Fruit fly (Drosophila melanogaster) whole organism, prepupa: ENCODE measurements around the gene CG9312.
A peak's percentile ranks its signal among the peaks of the same experiment; 100 is the strongest.

Source experiments
- Blimp-1 ChIP-seq: fragments of 200-800 bp; sonication (Bioruptor generic); optimal IDR thresholded peaks from 3 replicates; lab custom pipeline; 2017; ENCODE audit warnings: missing biosample characterization, missing genetic modification characterization, mild to moderate bottlenecking, moderate library complexity, missing genetic modification reagents
- CG10631 ChIP-seq: fragments of 200-800 bp; sonication (Bioruptor generic); optimal IDR thresholded peaks from 2 replicates; lab custom pipeline; 2016; ENCODE audit warnings: missing biosample characterization, missing genetic modification characterization
- CG10669 ChIP-seq: fragments of 200-800 bp; sonication (Bioruptor generic); optimal IDR thresholded peaks from 3 replicates; lab custom pipeline; 2018; ENCODE audit warnings: missing biosample characterization, mild to moderate bottlenecking, missing genetic modification characterization, moderate library complexity
- CG11762 ChIP-seq: fragments of 200-800 bp; sonication (Bioruptor generic); optimal IDR thresholded peaks from 3 replicates; lab custom pipeline; 2016; ENCODE audit warnings: missing biosample characterization, missing genetic modification characterization; ENCODE audit not compliant: insufficient read depth
- CG15336 ChIP-seq: fragments of 200-800 bp; sonication (Bioruptor generic); IDR thresholded peaks from 2 replicates; pipeline ENCODE4 v1.3.6; 2022; ENCODE audit warnings: missing biosample characterization, missing genetic modification characterization
- CG1621 ChIP-seq: fragments of 200-800 bp; sonication (Bioruptor generic); optimal IDR thresholded peaks from 3 replicates; lab custom pipeline; 2018; ENCODE audit warnings: missing biosample characterization, mild to moderate bottlenecking, missing genetic modification characterization
- CG16779 ChIP-seq: fragments of 200-800 bp; sonication (Bioruptor generic); optimal IDR thresholded peaks from 3 replicates; lab custom pipeline; 2017; ENCODE audit warnings: missing biosample characterization, mild to moderate bottlenecking, missing genetic modification characterization
- CG3032 ChIP-seq: fragments of 200-800 bp; optimal IDR thresholded peaks from 2 replicates; lab custom pipeline; 2019; ENCODE audit warnings: missing biosample characterization, mild to moderate bottlenecking, missing genetic modification characterization, moderate library complexity
- CG31627 ChIP-seq: fragments of 200-800 bp; sonication (Bioruptor generic); optimal IDR thresholded peaks from 3 replicates; lab custom pipeline; 2016; ENCODE audit warnings: missing biosample characterization, missing genetic modification characterization
- CG34406 ChIP-seq: fragments of 200-800 bp; sonication (Bioruptor generic); optimal IDR thresholded peaks from 3 replicates; lab custom pipeline; 2016; ENCODE audit warnings: missing biosample characterization, missing genetic modification characterization
- CG3919 ChIP-seq: fragments of 200-800 bp; sonication (Bioruptor generic); optimal IDR thresholded peaks from 3 replicates; lab custom pipeline; 2016; ENCODE audit warnings: missing biosample characterization, missing genetic modification characterization
- CG4318 ChIP-seq: fragments of 200-800 bp; sonication (Bioruptor generic); optimal IDR thresholded peaks from 3 replicates; lab custom pipeline; 2017; ENCODE audit warnings: missing biosample characterization, mild to moderate bottlenecking, missing genetic modification characterization
- CG6163 ChIP-seq: fragments of 200-800 bp; sonication (Bioruptor generic); IDR thresholded peaks from 3 replicates; pipeline ENCODE4 v1.3.6; 2022; ENCODE audit warnings: missing biosample characterization, missing genetic modification characterization
- CG6276 ChIP-seq: fragments of 200-800 bp; sonication (Bioruptor generic); optimal IDR thresholded peaks from 2 replicates; lab custom pipeline; 2017; ENCODE audit warnings: missing biosample characterization, mild to moderate bottlenecking, missing genetic modification characterization
- CG6792 ChIP-seq: fragments of 200-800 bp; sonication (Bioruptor generic); optimal IDR thresholded peaks from 3 replicates; lab custom pipeline; 2016; ENCODE audit warnings: missing biosample characterization, missing genetic modification characterization
- CG6854 ChIP-seq: fragments of 200-800 bp; sonication (Bioruptor generic); optimal IDR thresholded peaks from 2 replicates; lab custom pipeline; 2017; ENCODE audit warnings: missing biosample characterization, mild to moderate bottlenecking, missing genetic modification characterization
- CG7368 ChIP-seq: fragments of 200-800 bp; sonication (Bioruptor generic); optimal IDR thresholded peaks from 3 replicates; lab custom pipeline; 2016; ENCODE audit warnings: missing biosample characterization, missing genetic modification characterization
- CG8119 ChIP-seq: fragments of 200-800 bp; sonication (Bioruptor generic); IDR thresholded peaks from 3 replicates; pipeline ENCODE4 v1.3.6; 2022; ENCODE audit warnings: missing biosample characterization, missing genetic modification characterization
- CG8319 ChIP-seq: fragments of 200-800 bp; sonication (Bioruptor generic); optimal IDR thresholded peaks from 3 replicates; lab custom pipeline; 2016; ENCODE audit warnings: missing biosample characterization, missing genetic modification characterization
- CG9139 ChIP-seq: fragments of 200-800 bp; sonication (Bioruptor generic); optimal IDR thresholded peaks from 3 replicates; lab custom pipeline; 2017; ENCODE audit warnings: missing biosample characterization, mild to moderate bottlenecking, missing genetic modification characterization
- Eip75B ChIP-seq: fragments of 200-800 bp; sonication (Bioruptor generic); optimal IDR thresholded peaks from 3 replicates; lab custom pipeline; 2016; ENCODE audit warnings: missing biosample characterization, missing genetic modification characterization
- Eip78C ChIP-seq: fragments of 200-800 bp; sonication (Bioruptor generic); peaks from one replicate; lab custom pipeline; 2016; ENCODE audit warnings: missing biosample characterization, missing genetic modification characterization
- Eip93F ChIP-seq: fragments of 200-800 bp; sonication (Bioruptor generic); optimal IDR thresholded peaks from 2 replicates; lab custom pipeline; 2016; ENCODE audit warnings: missing biosample characterization, mild to moderate bottlenecking, missing genetic modification characterization
- Ets21C ChIP-seq: fragments of 200-800 bp; sonication (Bioruptor generic); optimal IDR thresholded peaks from 3 replicates; lab custom pipeline; 2016; ENCODE audit warnings: missing biosample characterization, missing genetic modification characterization
- Ets96B ChIP-seq: fragments of 200-800 bp; optimal IDR thresholded peaks from 2 replicates; lab custom pipeline; 2019; ENCODE audit warnings: missing biosample characterization, mild to moderate bottlenecking, missing genetic modification characterization, moderate library complexity
- Gug ChIP-seq: fragments of 200-800 bp; sonication (Bioruptor generic); IDR thresholded peaks from 2 replicates; pipeline ENCODE4 v1.3.6; 2022; ENCODE audit warnings: missing biosample characterization, missing genetic modification characterization
- Hr39 ChIP-seq: fragments of 200-800 bp; sonication (Bioruptor generic); optimal IDR thresholded peaks from 2 replicates; lab custom pipeline; 2016; ENCODE audit warnings: missing biosample characterization, missing genetic modification characterization
- Hr4 ChIP-seq: fragments of 200-800 bp; sonication (Bioruptor generic); optimal IDR thresholded peaks from 3 replicates; lab custom pipeline; 2016; ENCODE audit warnings: missing biosample characterization, missing genetic modification characterization
- Met ChIP-seq: fragments of 200-800 bp; sonication (Bioruptor generic); optimal IDR thresholded peaks from 3 replicates; lab custom pipeline; 2016; ENCODE audit warnings: missing biosample characterization, missing genetic modification characterization
- OdsH ChIP-seq: fragments of 200-800 bp; sonication (Bioruptor generic); optimal IDR thresholded peaks from 3 replicates; lab custom pipeline; 2016; ENCODE audit warnings: missing biosample characterization, missing genetic modification characterization
- Smox ChIP-seq: fragments of 200-800 bp; sonication (Bioruptor generic); optimal IDR thresholded peaks from 3 replicates; lab custom pipeline; 2016; ENCODE audit warnings: missing biosample characterization, missing genetic modification characterization
- Sox14 ChIP-seq: fragments of 200-800 bp; sonication (Bioruptor generic); optimal IDR thresholded peaks from 3 replicates; lab custom pipeline; 2016; ENCODE audit warnings: missing biosample characterization, missing genetic modification characterization
- Sox15 ChIP-seq: fragments of 200-800 bp; sonication (Bioruptor generic); optimal IDR thresholded peaks from 3 replicates; lab custom pipeline; 2016; ENCODE audit warnings: missing biosample characterization, missing genetic modification characterization
- achi ChIP-seq: fragments of 200-800 bp; sonication (Bioruptor generic); optimal IDR thresholded peaks from 3 replicates; lab custom pipeline; 2016; ENCODE audit warnings: missing biosample characterization, missing genetic modification characterization
- acj6 ChIP-seq: fragments of 200-800 bp; sonication (Bioruptor generic); optimal IDR thresholded peaks from 3 replicates; lab custom pipeline; 2016; ENCODE audit warnings: missing biosample characterization, missing genetic modification characterization
- dac ChIP-seq: fragments of 200-800 bp; sonication (Bioruptor generic); optimal IDR thresholded peaks from 2 replicates; lab custom pipeline; 2017; ENCODE audit warnings: missing biosample characterization, mild to moderate bottlenecking, missing genetic modification characterization
- dsx ChIP-seq: fragments of 200-800 bp; optimal IDR thresholded peaks from 3 replicates; lab custom pipeline; 2019; ENCODE audit warnings: missing biosample characterization, mild to moderate bottlenecking, missing genetic modification characterization, moderate library complexity; ENCODE audit not compliant: poor library complexity, severe bottlenecking
- eg ChIP-seq: fragments of 200-800 bp; sonication (Bioruptor generic); IDR thresholded peaks from 3 replicates; pipeline ENCODE4 v1.3.6; 2022; ENCODE audit warnings: missing biosample characterization, missing genetic modification characterization
- fd59A ChIP-seq: fragments of 200-800 bp; sonication (Bioruptor generic); optimal IDR thresholded peaks from 2 replicates; lab custom pipeline; 2017; ENCODE audit warnings: missing biosample characterization, mild to moderate bottlenecking, missing genetic modification characterization, missing genetic modification reagents
- fkh ChIP-seq: fragments of 200-800 bp; sonication (Bioruptor generic); optimal IDR thresholded peaks from 3 replicates; lab custom pipeline; 2017; ENCODE audit warnings: missing biosample characterization, mild to moderate bottlenecking, missing genetic modification characterization, moderate library complexity
- lz ChIP-seq: fragments of 200-800 bp; sonication (Bioruptor generic); optimal IDR thresholded peaks from 3 replicates; lab custom pipeline; 2016; ENCODE audit warnings: missing biosample characterization, missing genetic modification characterization
- net ChIP-seq: fragments of 200-800 bp; sonication (Bioruptor generic); optimal IDR thresholded peaks from 3 replicates; lab custom pipeline; 2016; ENCODE audit warnings: missing biosample characterization, missing genetic modification characterization
- salr ChIP-seq, 2 experiments: fragments of 200-800 bp; sonication (Bioruptor generic); optimal IDR thresholded peaks; 3 replicates each; lab custom pipeline; 2016 to 2018; ENCODE audit warnings: missing biosample characterization in 2 of 2, missing genetic modification characterization in 2 of 2, mild to moderate bottlenecking in 1 of 2
- spab ChIP-seq: fragments of 200-800 bp; sonication (Bioruptor generic); optimal IDR thresholded peaks from 2 replicates; lab custom pipeline; 2017; ENCODE audit warnings: missing biosample characterization, mild to moderate bottlenecking, missing genetic modification characterization, missing genetic modification reagents
- ss ChIP-seq, 2 experiments: fragments of 200-800 bp; sonication (Bioruptor generic); optimal IDR thresholded peaks; 2 replicates in 1 of 2; 3 replicates in 1 of 2; lab custom pipeline; 2017 to 2018; ENCODE audit warnings: mild to moderate bottlenecking in 2 of 2, missing biosample characterization in 2 of 2, missing genetic modification characterization in 2 of 2, moderate library complexity in 1 of 2
- svp ChIP-seq: fragments of 200-800 bp; sonication (Bioruptor generic); peaks from one replicate; lab custom pipeline; 2016; ENCODE audit warnings: missing biosample characterization, missing genetic modification characterization
- topi ChIP-seq: fragments of 200-800 bp; sonication (Bioruptor generic); optimal IDR thresholded peaks from 3 replicates; lab custom pipeline; 2016; ENCODE audit warnings: missing biosample characterization, missing genetic modification characterization
- vri ChIP-seq: fragments of 200-800 bp; sonication (Bioruptor generic); optimal IDR thresholded peaks from 3 replicates; lab custom pipeline; 2016; ENCODE audit warnings: missing biosample characterization, mild to moderate bottlenecking, missing genetic modification characterization

Gene CG9312

dm6 chr3R:13812736-13813250, 47.2 kb downstream of the CG9312 start, which contains the start of the genes tal-1A, tal-2A, tal-3A and tal-AA (continued):
- TF ChIP-seq Eip75B (GFP tag; lab: Kevin White, UChicago) (peak; percentile 60), CG8319 (GFP tag; lab: Kevin White, UChicago) (no peak), Smox (GFP tag; lab: Kevin White, UChicago) (peak; percentile 23), fkh (GFP tag; lab: Kevin White, UChicago) (peak; percentile 23), CG10631 (no peak), CG1621 (tag; lab: Kevin White, UChicago) (no peak), dsx (GFP tag; lab: Kevin White, UChicago) (peak; percentile 30), Eip93F (GFP tag; lab: Kevin White, UChicago) (peak; percentile 75), Sox15 (GFP tag; lab: Kevin White, UChicago) (no peak), OdsH (no peak), net (GFP tag; lab: Kevin White, UChicago) (peak; percentile 64), dac (no peak)

dm6 chr3R:13815022-13815440, 49.5 kb downstream of the CG9312 start:
- TF ChIP-seq achi (GFP tag; lab: Kevin White, UChicago) (no peak), CG3919 (GFP tag; lab: Kevin White, UChicago) (no peak), CG9139 (GFP tag; lab: Kevin White, UChicago) (no peak), Blimp-1 (no peak), Hr4 (GFP tag; lab: Kevin White, UChicago) (no peak), salr (GFP tag; optimal IDR thresholded peaks at IDR 0.05; lab: Kevin White, UChicago) (no peak), Ets96B (tag; lab: Kevin White, UChicago) (no peak), CG34406 (GFP tag; lab: Kevin White, UChicago) (no peak), eg (peak; percentile 50; the same call in 2 of the 3 replicates), net (GFP tag; lab: Kevin White, UChicago) (no peak), dac (no peak), CG3032 (tag; lab: Kevin White, UChicago) (no peak), CG1621 (tag; lab: Kevin White, UChicago) (no peak), Sox15 (GFP tag; lab: Kevin White, UChicago) (no peak), topi (no peak), Met (no peak), CG6854 (GFP tag; lab: Kevin White, UChicago) (no peak), svp (GFP tag; lab: Kevin White, UChicago) (peak; percentile 79), CG11762 (GFP tag; lab: Kevin White, UChicago) (no peak), Gug (GFP tag; lab: Robert Waterston, UW) (no peak), acj6 (GFP tag; lab: Kevin White, UChicago) (no peak), CG7368 (GFP tag; lab: Kevin White, UChicago) (no peak), CG31627 (no peak), CG16779 (tag; lab: Kevin White, UChicago) (peak; percentile 2), vri (GFP tag; lab: Kevin White, UChicago) (no peak), Sox14 (GFP tag; lab: Kevin White, UChicago) (no peak), Eip78C (GFP tag; lab: Kevin White, UChicago) (peak; percentile 22), CG6276 (GFP tag; lab: Kevin White, UChicago) (peak; percentile 3), CG10669 (no peak), Ets21C (GFP tag; lab: Kevin White, UChicago) (no peak), CG15336 (GFP tag; lab: Robert Waterston, UW) (peak; percentile 47; the same call in 1 of the 2 replicates), Hr39 (no peak), CG4318 (GFP tag; lab: Kevin White, UChicago) (no peak), Smox (GFP tag; lab: Kevin White, UChicago) (no peak), Eip75B (GFP tag; lab: Kevin White, UChicago) (no peak), CG8319 (GFP tag; lab: Kevin White, UChicago) (no peak), Eip93F (GFP tag; lab: Kevin White, UChicago) (no peak), CG6163 (GFP tag; lab: Robert Waterston, UW) (0 out of 3 replicates have a peak, but pooled peaks have one; percentile 43), lz (no peak), CG8119 (GFP tag; lab: Robert Waterston, UW) (no peak; the same call in 2 of the 3 replicates), spab (GFP tag; lab: Kevin White, UChicago) (no peak), ss (GFP tag; optimal IDR thresholded peaks at IDR 0.05; lab: Kevin White, UChicago) (peak in 1 of 2 experiments; percentile 29), CG10631 (no peak), fd59A (GFP tag; lab: Kevin White, UChicago) (no peak), CG6792 (no peak)
